Worm (Caenorhabditis elegans) whole organism, L2 larva: ENCODE measurements around the gene fbxa-127.

Source experiments
- C34F6.9 ChIP-seq: fragments of 150-350 bp; optimal IDR thresholded peaks from 2 replicates; lab custom pipeline; 2014; ENCODE audit warnings: missing biosample characterization, missing genetic modification characterization
- nhr-11 ChIP-seq: fragments of 150-350 bp; optimal IDR thresholded peaks from 2 replicates; lab custom pipeline; 2014; ENCODE audit warnings: missing biosample characterization, missing genetic modification characterization
- unc-39 ChIP-seq: fragments of 150-350 bp; optimal IDR thresholded peaks from 2 replicates; lab custom pipeline; 2014; ENCODE audit warnings: missing biosample characterization, missing genetic modification characterization
- unc-62 ChIP-seq: fragments of 150-350 bp; optimal IDR thresholded peaks from 2 replicates; lab custom pipeline; 2014; ENCODE audit warnings: missing biosample characterization, missing genetic modification reagents, missing genetic modification characterization

DNA sequence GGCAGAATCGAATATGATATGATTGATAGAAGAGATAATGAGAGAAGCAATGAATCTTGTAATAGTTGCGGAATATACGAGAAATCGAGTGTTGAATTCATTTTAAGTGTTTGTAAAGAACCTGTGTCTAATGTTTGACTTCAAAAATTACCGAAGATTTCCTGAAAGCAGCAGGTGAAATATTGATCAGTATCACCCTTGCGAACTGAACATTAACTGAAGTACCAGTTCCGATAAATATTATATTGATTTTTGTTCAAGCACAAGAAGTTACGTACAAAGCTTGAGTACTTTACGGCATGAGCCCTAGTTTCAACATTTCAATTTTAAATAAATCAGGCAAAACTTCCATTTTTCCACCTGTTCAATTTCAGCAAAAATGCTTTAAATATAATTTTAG is 49.3 kb upstream of the fbxa-127 start, which contains the start of gene srz-103:
- TF ChIP-seq nhr-11 (tag; lab: Kevin White, UChicago) (no peak), unc-39 (tag; lab: Kevin White, UChicago) (no peak), unc-62 (GFP tag; lab: Kevin White, UChicago) (no peak), C34F6.9 (tag; lab: Kevin White, UChicago) (no peak)
